Fruit fly (Drosophila melanogaster) whole organism, wandering third instar larva: ENCODE data around the gene Rbf2.
A peak's percentile ranks its signal among the peaks of the same experiment; 100 is the strongest.

ENCODE experiments used
- CG32264 ChIP-seq: fragments of 200-800 bp; sonication (Bioruptor generic); optimal IDR thresholded peaks from 2 replicates; lab custom pipeline; 2016; ENCODE audit warnings: missing biosample characterization, missing genetic modification characterization
- CG9705 ChIP-seq: fragments of 200-800 bp; sonication (Bioruptor generic); optimal IDR thresholded peaks from 2 replicates; lab custom pipeline; 2018; ENCODE audit warnings: missing biosample characterization, mild to moderate bottlenecking, missing genetic modification characterization
- Hr83 ChIP-seq: fragments of 200-300 bp; sonication (Bioruptor generic); optimal IDR thresholded peaks from 2 replicates; lab custom pipeline; 2016; ENCODE audit warnings: missing biosample characterization, mild to moderate bottlenecking, missing genetic modification characterization, moderate library complexity; ENCODE audit not compliant: poor library complexity, severe bottlenecking
- Myc ChIP-seq: fragments of >200 bp; optimal IDR thresholded peaks from 2 replicates; lab custom pipeline; 2017
- OdsH ChIP-seq: fragments of 200-800 bp; sonication (Bioruptor generic); optimal IDR thresholded peaks from 2 replicates; lab custom pipeline; 2016; ENCODE audit warnings: missing biosample characterization, mild to moderate bottlenecking, missing genetic modification characterization
- Sp1 ChIP-seq: fragments of 200-800 bp; sonication (Bioruptor generic); optimal IDR thresholded peaks from 3 replicates; lab custom pipeline; 2019; ENCODE audit warnings: missing biosample characterization, mild to moderate bottlenecking, missing genetic modification characterization, moderate library complexity
- br ChIP-seq: fragments of 200-800 bp; sonication (Bioruptor generic); optimal IDR thresholded peaks from 2 replicates; lab custom pipeline; 2016; ENCODE audit warnings: missing biosample characterization, missing genetic modification characterization
- dmrt93B ChIP-seq: fragments of 200-800 bp; sonication (Bioruptor generic); optimal IDR thresholded peaks from 2 replicates; lab custom pipeline; 2018; ENCODE audit warnings: missing biosample characterization, mild to moderate bottlenecking, missing genetic modification characterization
- jim ChIP-seq: fragments of 175-275, 200-325 bp; sonication (Bioruptor generic); optimal IDR thresholded peaks from 2 replicates; lab custom pipeline; 2016; ENCODE audit warnings: missing biosample characterization, mild to moderate bottlenecking, missing genetic modification characterization
- psq ChIP-seq: fragments of 200-800 bp; sonication (Bioruptor generic); optimal IDR thresholded peaks from 3 replicates; lab custom pipeline; 2017; ENCODE audit warnings: missing biosample characterization, mild to moderate bottlenecking, missing genetic modification characterization, moderate library complexity
- rgr ChIP-seq: fragments of 200-800 bp; sonication (Bioruptor generic); optimal IDR thresholded peaks from 3 replicates; lab custom pipeline; 2016; ENCODE audit warnings: missing biosample characterization, mild to moderate bottlenecking, missing genetic modification characterization
- usp ChIP-seq: fragments of >200 bp; optimal IDR thresholded peaks from 2 replicates; lab custom pipeline; 2017; ENCODE audit warnings: missing biosample characterization, missing genetic modification characterization

DNA sequence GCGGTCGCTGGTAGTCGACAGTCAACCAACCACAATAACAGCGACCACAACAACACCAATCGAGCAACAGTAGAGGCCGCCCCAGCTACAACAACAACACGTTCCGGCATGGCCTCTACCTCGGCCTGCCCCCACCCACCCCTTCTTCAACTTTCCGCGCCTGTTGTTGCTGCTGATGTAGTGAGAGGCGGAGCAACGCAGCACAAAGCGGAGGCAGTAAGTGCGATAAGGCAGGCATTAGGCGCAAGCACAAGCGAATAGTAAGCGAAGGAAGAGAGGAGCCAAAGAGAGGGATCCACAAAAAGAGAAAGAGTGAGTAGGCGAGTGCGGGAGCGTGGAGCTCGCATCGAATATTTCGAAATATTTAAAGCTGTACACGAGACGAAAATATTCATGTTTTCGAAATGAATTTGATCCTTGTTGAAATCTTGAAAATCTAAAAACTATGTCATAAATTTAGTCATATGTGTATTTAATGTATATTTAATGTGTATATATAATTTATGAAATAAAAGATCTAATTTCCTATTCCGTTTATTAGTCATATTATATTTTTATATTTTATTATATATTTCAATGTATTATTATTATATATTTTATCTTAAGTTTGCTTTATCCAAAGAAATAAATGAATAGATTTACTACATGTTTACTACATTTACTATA is 28.0 kb downstream of the Rbf2 start:
- TF ChIP-seq CG32264 (GFP tag; lab: Kevin White, UChicago): no peak
- no peak for TF ChIP-seq OdsH (GFP tag; lab: Kevin White, UChicago)
- TF ChIP-seq jim (GFP tag; lab: Kevin White, UChicago): no peak
- no peak for TF ChIP-seq Myc
- TF ChIP-seq usp (GFP tag; lab: Kevin White, UChicago): no peak
- TF ChIP-seq Sp1 (GFP tag; lab: Kevin White, UChicago): no peak
- no peak for TF ChIP-seq dmrt93B (GFP tag; lab: Kevin White, UChicago)
- TF ChIP-seq CG9705 (GFP tag; lab: Kevin White, UChicago): no peak
- TF ChIP-seq rgr (GFP tag; lab: Kevin White, UChicago): no peak
- no peak for TF ChIP-seq br
- TF ChIP-seq Hr83 (GFP tag; lab: Kevin White, UChicago): peak; percentile 78
- peak; percentile 49 for TF ChIP-seq psq (GFP tag; lab: Kevin White, UChicago)
